Worm (Caenorhabditis elegans) whole organism, L4 larva: ENCODE measurements around the gene W05E10.2.

Source experiments
- F49E8.2 ChIP-seq: sonication (generic microtip); optimal IDR thresholded peaks from 2 replicates; lab custom pipeline; 2016; ENCODE audit warnings: missing compliant biosample characterization, mild to moderate bottlenecking, missing genetic modification characterization, borderline replicate concordance
- T26A8.4 ChIP-seq: fragments of 200-800 bp; sonication (Bioruptor generic); IDR thresholded peaks from 2 replicates; pipeline ENCODE4 v1.3.6; 2022; ENCODE audit warnings: missing genetic modification characterization, missing compliant biosample characterization
- Y75B8A.6 ChIP-seq: fragments of 200-800 bp; sonication (Bioruptor generic); IDR thresholded peaks from 2 replicates; pipeline ENCODE4 v1.3.6; 2022; ENCODE audit warnings: missing genetic modification reagents, missing genetic modification characterization, missing compliant biosample characterization
- ZK546.5 ChIP-seq, 2 experiments: sonication (generic microtip); optimal IDR thresholded peaks; 2 replicates each; lab custom pipeline; 2017; ENCODE audit warnings: missing biosample characterization in 2 of 2, missing genetic modification characterization in 2 of 2
- aha-1 ChIP-seq: fragments of 150-350 bp; peaks from one replicate; lab custom pipeline; 2014; ENCODE audit warnings: missing biosample characterization, missing genetic modification characterization
- ama-1 ChIP-seq: fragments of 150-350 bp; optimal IDR thresholded peaks from 2 replicates; lab custom pipeline; 2014; ENCODE audit warnings: inconsistent platforms, mixed read lengths
- cey-2 ChIP-seq: sonication (generic microtip); optimal IDR thresholded peaks from 3 replicates; lab custom pipeline; 2017; ENCODE audit warnings: missing genetic modification characterization, mild to moderate bottlenecking, missing compliant biosample characterization, antibody characterized with exemption, borderline replicate concordance; ENCODE audit not compliant: insufficient read depth
- ctbp-1 ChIP-seq: fragments of 200-800 bp; sonication (Bioruptor generic); IDR thresholded peaks from 2 replicates; pipeline ENCODE4 v1.3.6; 2022; ENCODE audit warnings: missing genetic modification reagents, missing genetic modification characterization, missing compliant biosample characterization
- daf-12 ChIP-seq: fragments of 150-350 bp; optimal IDR thresholded peaks from 2 replicates; lab custom pipeline; 2014; ENCODE audit warnings: missing biosample characterization, missing genetic modification reagents, missing genetic modification characterization
- daf-8 ChIP-seq: fragments of 200-800 bp; sonication (Bioruptor generic); IDR thresholded peaks from 2 replicates; pipeline ENCODE4 v1.3.6; 2022; ENCODE audit warnings: missing genetic modification characterization, missing compliant biosample characterization
- dmd-9 ChIP-seq: fragments of 200-800 bp; sonication (Bioruptor generic); IDR thresholded peaks from 2 replicates; pipeline ENCODE4 v1.3.6; 2022; ENCODE audit warnings: missing genetic modification reagents, missing genetic modification characterization, missing compliant biosample characterization
- fkh-10 ChIP-seq: fragments of 150-350 bp; optimal IDR thresholded peaks from 2 replicates; lab custom pipeline; 2014; ENCODE audit warnings: missing biosample characterization, missing genetic modification reagents, missing genetic modification characterization
- gei-8 ChIP-seq: fragments of 200-800 bp; sonication (Bioruptor generic); optimal IDR thresholded peaks from 2 replicates; lab custom pipeline; 2018; ENCODE audit warnings: mild to moderate bottlenecking, missing genetic modification characterization, missing compliant biosample characterization
- hif-1 ChIP-seq, 2 experiments: sonication (generic microtip); optimal IDR thresholded peaks; 2 replicates each; lab custom pipeline; 2016 to 2017; ENCODE audit warnings: missing compliant biosample characterization in 2 of 2, missing genetic modification characterization in 2 of 2, missing genetic modification reagents in 2 of 2, missing genotype in 2 of 2, mild to moderate bottlenecking in 1 of 2
- hlh-11 ChIP-seq: fragments of 200-800 bp; sonication (Bioruptor generic); optimal IDR thresholded peaks from 2 replicates; lab custom pipeline; 2018; ENCODE audit warnings: mild to moderate bottlenecking, missing genetic modification characterization, missing compliant biosample characterization
- hlh-30 ChIP-seq: sonication (generic microtip); optimal IDR thresholded peaks from 2 replicates; lab custom pipeline; 2017; ENCODE audit warnings: antibody characterized with exemption, mild to moderate bottlenecking, missing genetic modification characterization, missing compliant biosample characterization; ENCODE audit not compliant: insufficient read depth
- lim-7 ChIP-seq: fragments of 200-800 bp; sonication (Bioruptor generic); IDR thresholded peaks from 2 replicates; pipeline ENCODE4 v1.3.6; 2022; ENCODE audit warnings: missing genetic modification characterization, missing compliant biosample characterization
- lin-38 ChIP-seq: fragments of 200-800 bp; sonication (Bioruptor generic); IDR thresholded peaks from 2 replicates; pipeline ENCODE4 v1.3.6; 2022; ENCODE audit warnings: missing genetic modification reagents, missing genetic modification characterization, missing compliant biosample characterization
- lin-39 ChIP-seq: fragments of 150-350 bp; optimal IDR thresholded peaks from 2 replicates; lab custom pipeline; 2014; ENCODE audit warnings: missing biosample characterization, missing genetic modification reagents, missing genetic modification characterization
- mdl-1 ChIP-seq, 2 experiments: fragments of 150-350 bp in 1 of 2; sonication (generic microtip) in 1 of 2; optimal IDR thresholded peaks; 2 replicates each; lab custom pipeline; 2014 to 2017; ENCODE audit warnings: missing biosample characterization in 2 of 2, missing genetic modification characterization in 2 of 2
- mes-2 ChIP-seq: sonication (generic microtip); optimal IDR thresholded peaks from 2 replicates; lab custom pipeline; 2016; ENCODE audit warnings: missing genotype, mild to moderate bottlenecking, missing genetic modification characterization, missing compliant biosample characterization; ENCODE audit not compliant: poor library complexity, severe bottlenecking
- mxl-3 ChIP-seq: fragments of 200-800 bp; sonication (Bioruptor generic); optimal IDR thresholded peaks from 2 replicates; lab custom pipeline; 2018; ENCODE audit warnings: mild to moderate bottlenecking, missing genetic modification characterization, missing compliant biosample characterization
- nhr-111 ChIP-seq: fragments of 200-800 bp; sonication (Bioruptor generic); optimal IDR thresholded peaks from 2 replicates; lab custom pipeline; 2018; ENCODE audit warnings: mild to moderate bottlenecking, missing genetic modification characterization, missing compliant biosample characterization
- nhr-28 ChIP-seq: fragments of 150-350 bp; optimal IDR thresholded peaks from 2 replicates; lab custom pipeline; 2014; ENCODE audit warnings: missing biosample characterization, missing genetic modification characterization
- nhr-6 ChIP-seq: fragments of 150-350 bp; optimal IDR thresholded peaks from 2 replicates; lab custom pipeline; 2014; ENCODE audit warnings: missing biosample characterization, missing genetic modification characterization
- pha-4 ChIP-seq, 2 experiments: fragments of 150-350 bp in 1 of 2; fragments of 200-800 bp in 1 of 2; sonication (Bioruptor generic) in 1 of 2; IDR thresholded peaks in 1 of 2; optimal IDR thresholded peaks in 1 of 2; 2 replicates each; pipeline versions ENCODE4 v1.3.6 to Lab custom; 2014 to 2022; ENCODE audit warnings: missing genetic modification characterization in 2 of 2, missing genetic modification reagents in 2 of 2, missing biosample characterization in 1 of 2, missing compliant biosample characterization in 1 of 2
- php-3 ChIP-seq: fragments of 200-800 bp; sonication (Bioruptor generic); IDR thresholded peaks from 2 replicates; pipeline ENCODE4 v1.3.6; 2022; ENCODE audit warnings: missing genetic modification reagents, missing genetic modification characterization, missing compliant biosample characterization
- pqm-1 ChIP-seq: sonication (generic microtip); optimal IDR thresholded peaks from 2 replicates; lab custom pipeline; 2017; ENCODE audit warnings: missing biosample characterization, missing genetic modification characterization
- snpc-1.2 ChIP-seq: fragments of 200-800 bp; sonication (Bioruptor generic); IDR thresholded peaks from 2 replicates; pipeline ENCODE4 v1.3.6; 2022; ENCODE audit warnings: missing genetic modification reagents, missing genetic modification characterization, missing compliant biosample characterization
- snpc-4 ChIP-seq: fragments of 150-350 bp; optimal IDR thresholded peaks from 2 replicates; lab custom pipeline; 2014; ENCODE audit warnings: missing biosample characterization, missing genetic modification characterization
- spr-1 ChIP-seq: sonication (generic microtip); optimal IDR thresholded peaks from 2 replicates; lab custom pipeline; 2016; ENCODE audit warnings: mild to moderate bottlenecking, missing genetic modification characterization, missing compliant biosample characterization
- tra-1 ChIP-seq: fragments of 200-800 bp; sonication (Bioruptor generic); IDR thresholded peaks from 2 replicates; pipeline ENCODE4 v1.3.6; 2022; ENCODE audit warnings: missing genetic modification reagents, missing genetic modification characterization, missing compliant biosample characterization
- unc-62 ChIP-seq, 3 experiments: fragments of 150-350 bp in 1 of 3; sonication (generic microtip); optimal IDR thresholded peaks in 2 of 3; peaks in 1 of 3; 1 replicate in 1 of 3; 2 replicates in 2 of 3; lab custom pipeline; 2014 to 2017; ENCODE audit warnings: missing biosample characterization in 3 of 3, missing genetic modification characterization in 3 of 3, missing genetic modification reagents in 3 of 3, missing genotype in 1 of 3
- zag-1 ChIP-seq: fragments of 150-350 bp; optimal IDR thresholded peaks from 2 replicates; lab custom pipeline; 2014; ENCODE audit warnings: missing biosample characterization, missing genetic modification characterization
- zip-11 ChIP-seq: fragments of 200-800 bp; sonication (Bioruptor generic); IDR thresholded peaks from 2 replicates; pipeline ENCODE4 v1.3.6; 2022; ENCODE audit warnings: missing genetic modification characterization, missing compliant biosample characterization
- ztf-7 ChIP-seq: fragments of 150-350 bp; optimal IDR thresholded peaks from 2 replicates; lab custom pipeline; 2014; ENCODE audit warnings: missing biosample characterization, missing genetic modification characterization

W05E10.2 gene

ce11 chrV:11673746-11674365 lies 13.1 kb upstream of the W05E10.2 start:
- TF ChIP-seq hlh-11 (tag; lab: Kevin White, UChicago) = peak; percentile 31
- TF ChIP-seq nhr-28 (tag; lab: Kevin White, UChicago) = peak; percentile 32
- no peak for TF ChIP-seq hif-1 (tag; optimal IDR thresholded peaks at IDR 0.05; lab: Kevin White, UChicago)
- TF ChIP-seq aha-1 = peak; percentile 77
- TF ChIP-seq T26A8.4 = no peak
- no peak for TF ChIP-seq dmd-9 (GFP tag; lab: Robert Waterston, UW)
- TF ChIP-seq nhr-6 (tag; lab: Kevin White, UChicago) = peak; percentile 35
- TF ChIP-seq Y75B8A.6 (GFP tag; lab: Robert Waterston, UW) = no peak
- TF ChIP-seq daf-12 (tag; lab: Kevin White, UChicago) = no peak
- TF ChIP-seq mes-2 (tag; lab: Kevin White, UChicago) = no peak

DNA sequence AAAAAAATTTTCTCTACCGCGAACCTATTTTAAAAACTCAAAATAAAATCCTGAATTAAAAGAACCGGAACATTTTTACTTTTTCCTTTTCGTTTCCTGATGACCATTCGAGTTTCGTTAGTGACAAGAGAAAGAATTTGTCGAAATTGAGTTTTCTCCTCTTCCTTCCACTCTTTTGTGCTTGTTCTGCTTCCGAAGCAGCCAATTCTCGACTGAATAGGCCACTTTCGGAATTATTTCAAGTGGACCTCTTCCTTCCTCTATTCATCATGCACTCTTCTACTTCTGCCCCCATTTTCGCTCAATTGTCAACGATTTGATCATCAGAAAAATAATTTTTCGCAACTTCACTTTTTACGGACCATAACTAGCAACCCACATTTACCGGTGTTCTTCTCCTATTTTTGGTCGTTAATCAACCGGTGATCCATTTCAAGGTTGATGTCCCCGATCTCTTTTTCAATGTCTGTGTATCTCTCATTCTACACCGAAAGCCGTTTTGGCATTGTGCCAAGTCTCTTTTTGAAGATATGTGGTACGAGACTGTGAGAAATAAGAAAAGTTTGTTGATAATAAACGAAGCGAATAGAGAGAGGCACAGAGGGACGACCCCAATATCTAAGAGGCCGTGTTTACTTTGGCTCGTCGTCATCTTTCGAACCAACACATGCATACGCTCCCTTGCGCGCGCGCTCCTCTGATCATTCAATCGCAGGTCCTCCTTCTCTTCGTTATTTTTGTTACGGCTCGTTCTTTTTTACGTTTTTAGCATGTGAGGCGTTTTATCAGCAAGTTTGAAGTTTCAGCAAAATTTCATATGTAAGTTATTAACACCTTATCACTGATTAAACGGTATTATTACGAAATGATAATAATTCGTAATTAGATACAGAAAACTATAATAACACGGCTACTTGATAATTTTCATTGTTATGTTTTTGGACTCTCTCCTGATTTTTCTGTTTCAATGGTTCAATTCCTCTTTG lies 12.1 kb upstream of the W05E10.2 start:
- TF ChIP-seq pqm-1 (tag; lab: Kevin White, UChicago) (peak; percentile 42), lin-38 (no peak), mdl-1 (tag; optimal IDR thresholded peaks at IDR 0.05; lab: Kevin White, UChicago) (no peak), pha-4 (GFP tag; IDR thresholded peaks at IDR 0.05; lab: Robert Waterston, UW) (no peak), pha-4 (tag; optimal IDR thresholded peaks at IDR 0.05; lab: Kevin White, UChicago) (peak; percentile 84), fkh-10 (peak; percentile 78), unc-62 (GFP tag; optimal IDR thresholded peaks at IDR 0.05 in 1 of 2; lab: Kevin White, UChicago) (peak in 1 of 2 experiments; percentile 69), unc-62 (tag; optimal IDR thresholded peaks at IDR 0.05; lab: Kevin White, UChicago) (no peak), snpc-4 (no peak), ctbp-1 (GFP tag; lab: Robert Waterston, UW) (0 out of 2 replicates have a peak, but pooled peaks have one; percentile 22), nhr-6 (tag; lab: Kevin White, UChicago) (peak; percentile 24), hlh-30 (peak; percentile 51), hlh-11 (tag; lab: Kevin White, UChicago) (peak; percentile 49)

ce11 chrV:11675638-11676037 lies 11.3 kb upstream of the W05E10.2 start, which contains the start of gene ape-1:
ape-1 (plus strand) TSS chrV:11675938.
- no peak for TF ChIP-seq gei-8 (GFP tag; lab: Kevin White, UChicago)
- no peak for TF ChIP-seq lim-7
- TF ChIP-seq ZK546.5 (tag; optimal IDR thresholded peaks at IDR 0.05; lab: Kevin White, UChicago) = no peak

- TF ChIP-seq F49E8.2 (no peak), zag-1 (tag; lab: Kevin White, UChicago) (no peak), snpc-1.2 (GFP tag; lab: Robert Waterston, UW) (no peak), tra-1 (GFP tag; lab: Robert Waterston, UW) (peak; percentile 49; the same call in 1 of the 2 replicates), spr-1 (tag; lab: Kevin White, UChicago) (no peak), ztf-7 (no peak), lin-39 (no peak), T26A8.4 (no peak), php-3 (GFP tag; lab: Robert Waterston, UW) (no peak), mxl-3 (no peak), nhr-28 (tag; lab: Kevin White, UChicago) (peak; percentile 25), zip-11 (GFP tag; lab: Robert Waterston, UW) (no peak), cey-2 (peak; percentile 38), daf-8 (GFP tag; lab: Robert Waterston, UW) (no peak), nhr-111 (GFP tag; lab: Kevin White, UChicago) (no peak), hlh-30 (peak; percentile 39), ama-1 (lab: Kevin White, UChicago) (no peak), hlh-11 (tag; lab: Kevin White, UChicago) (peak; percentile 5)
Observed at ce11 chrV:11676498-11676897, 10.5 kb upstream of the W05E10.2 start.
